Worm (Caenorhabditis elegans) whole organism, early embryonic: ENCODE data around the gene ugt-58.

Source experiments
- B0310.2 ChIP-seq: sonication (generic microtip); optimal IDR thresholded peaks from 2 replicates; lab custom pipeline; 2016; ENCODE audit warnings: mild to moderate bottlenecking, missing genetic modification characterization, missing compliant biosample characterization
- F13C5.2 ChIP-seq: sonication (generic microtip); optimal IDR thresholded peaks from 2 replicates; lab custom pipeline; 2017; ENCODE audit warnings: mild to moderate bottlenecking, missing genetic modification characterization, inconsistent platforms, missing compliant biosample characterization
- ama-1 ChIP-seq: fragments of 150-350 bp; optimal IDR thresholded peaks from 2 replicates; lab custom pipeline; 2014
- ceh-36 ChIP-seq: sonication (generic microtip); optimal IDR thresholded peaks from 2 replicates; lab custom pipeline; 2016; ENCODE audit warnings: missing genetic modification characterization, inconsistent platforms, missing compliant biosample characterization
- pes-1 ChIP-seq: fragments of 200-800 bp; sonication (Bioruptor generic); IDR thresholded peaks from 2 replicates; pipeline ENCODE4 v1.3.6; 2022; ENCODE audit warnings: missing genetic modification reagents, missing genetic modification characterization, missing compliant biosample characterization
- scrt-1 ChIP-seq: fragments of 200-800 bp; sonication (Bioruptor generic); IDR thresholded peaks from 2 replicates; pipeline ENCODE4 v1.3.6; 2022; ENCODE audit warnings: missing genetic modification characterization, missing compliant biosample characterization
- tra-4 ChIP-seq: sonication (generic microtip); optimal IDR thresholded peaks from 2 replicates; lab custom pipeline; 2017; ENCODE audit warnings: missing genetic modification characterization, missing compliant biosample characterization

DNA sequence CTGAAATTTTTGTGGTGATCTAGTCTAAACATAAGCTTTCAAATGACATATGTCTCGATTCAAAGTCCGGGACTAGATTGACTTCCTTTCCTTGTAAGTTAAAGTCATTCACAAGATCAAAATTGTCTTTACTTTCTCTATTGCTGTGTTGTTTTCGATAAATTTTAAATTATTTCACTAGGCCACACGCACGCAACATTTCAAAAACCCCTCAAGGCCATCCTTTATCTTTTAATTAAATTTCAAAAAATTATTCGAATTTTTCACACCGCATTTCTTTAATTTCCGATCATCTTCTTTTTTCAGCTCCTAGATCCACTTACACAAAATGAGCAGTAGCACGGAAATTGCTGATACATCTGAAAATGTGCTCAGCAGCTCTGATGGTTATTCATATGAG, 49.7 kb upstream of the ugt-58 start, which contains the start of gene ZK1307.7:
- TF ChIP-seq F13C5.2 (tag; lab: Kevin White, UChicago) (no peak), pes-1 (GFP tag; lab: Robert Waterston, UW) (no peak), ama-1 (lab: Kevin White, UChicago) (no peak), tra-4 (tag; lab: Kevin White, UChicago) (no peak), scrt-1 (GFP tag; lab: Robert Waterston, UW) (no peak), ceh-36 (no peak), B0310.2 (tag; lab: Kevin White, UChicago) (no peak)
